Fruit fly (Drosophila melanogaster) whole organism, embryonic: ENCODE measurements around the gene glob1.

Experiments used
- Atf-2 ChIP-seq: fragments of 200-800 bp; sonication (Bioruptor generic); optimal IDR thresholded peaks from 2 replicates; lab custom pipeline; 2016; ENCODE audit warnings: missing biosample characterization, missing genetic modification characterization
- B-H1 ChIP-seq: fragments of 200-800 bp; sonication (Bioruptor generic); IDR thresholded peaks from 3 replicates; pipeline ENCODE4 v1.3.6; 2022; ENCODE audit warnings: missing biosample characterization, missing genetic modification characterization
- Bgb ChIP-seq: fragments of 200-800 bp; sonication (Bioruptor generic); IDR thresholded peaks from 2 replicates; pipeline ENCODE4 v1.3.6; 2022; ENCODE audit warnings: missing biosample characterization, missing genetic modification characterization; ENCODE audit not compliant: partially characterized antibody
- CG11695 ChIP-seq: fragments of 200-800 bp; sonication (Bioruptor generic); IDR thresholded peaks from 3 replicates; pipeline ENCODE4 v1.3.6; 2022; ENCODE audit warnings: missing biosample characterization, missing genetic modification characterization
- CG11723 ChIP-seq: fragments of 200-800 bp; sonication (Bioruptor generic); optimal IDR thresholded peaks from 2 replicates; lab custom pipeline; 2017; ENCODE audit warnings: missing biosample characterization, mild to moderate bottlenecking, missing genetic modification characterization
- CG15601 ChIP-seq: fragments of 200-800 bp; sonication (Bioruptor generic); optimal IDR thresholded peaks from 3 replicates; lab custom pipeline; 2019; ENCODE audit warnings: missing biosample characterization, mild to moderate bottlenecking, missing genetic modification characterization, moderate library complexity
- CG18599 ChIP-seq: fragments of 200-800 bp; sonication (Bioruptor generic); optimal IDR thresholded peaks from 3 replicates; lab custom pipeline; 2017; ENCODE audit warnings: missing biosample characterization, missing genetic modification characterization, mild to moderate bottlenecking, moderate library complexity, missing genetic modification reagents
- CG2199 ChIP-seq: fragments of 200-800 bp; sonication (Bioruptor generic); IDR thresholded peaks from 3 replicates; pipeline ENCODE4 v1.3.6; 2022; ENCODE audit warnings: missing biosample characterization, missing genetic modification characterization
- CG3407 ChIP-seq: fragments of 200-800 bp; sonication (Bioruptor generic); optimal IDR thresholded peaks from 2 replicates; lab custom pipeline; 2018; ENCODE audit warnings: missing biosample characterization, mild to moderate bottlenecking, missing genetic modification characterization
- CG4854 ChIP-seq: fragments of 200-800 bp; sonication (Bioruptor generic); optimal IDR thresholded peaks from 2 replicates; lab custom pipeline; 2016; ENCODE audit warnings: missing biosample characterization, missing genetic modification characterization, inconsistent platforms
- CG7963 ChIP-seq: fragments of 200-800 bp; sonication (Bioruptor generic); IDR thresholded peaks from 3 replicates; pipeline ENCODE4 v1.3.6; 2022; ENCODE audit warnings: missing biosample characterization, missing genetic modification characterization; ENCODE audit not compliant: partially characterized antibody
- CG8944 ChIP-seq: fragments of 200-800 bp; sonication (Bioruptor generic); optimal IDR thresholded peaks from 3 replicates; lab custom pipeline; 2016; ENCODE audit warnings: missing biosample characterization, missing genetic modification characterization
- CG9609 ChIP-seq: fragments of 200-800 bp; sonication (Bioruptor generic); optimal IDR thresholded peaks from 3 replicates; lab custom pipeline; 2016; ENCODE audit warnings: missing biosample characterization, missing genetic modification characterization
- CG9797 ChIP-seq: fragments of 200-800 bp; sonication (Bioruptor generic); optimal IDR thresholded peaks from 3 replicates; lab custom pipeline; 2018; ENCODE audit warnings: missing biosample characterization, mild to moderate bottlenecking, missing genetic modification characterization
- Dip2 ChIP-seq: fragments of 200-800 bp; sonication (Bioruptor generic); IDR thresholded peaks from 2 replicates; pipeline ENCODE4 v1.3.6; 2022; ENCODE audit warnings: missing biosample characterization, missing genetic modification characterization
- Eip74EF ChIP-seq, 2 experiments: fragments of 200-800 bp in 1 of 2; fragments of >200 bp in 1 of 2; sonication (Bioruptor generic) in 1 of 2; optimal IDR thresholded peaks; 2 replicates each; lab custom pipeline; 2017 to 2019; ENCODE audit warnings: missing biosample characterization in 2 of 2, missing genetic modification characterization in 2 of 2, mild to moderate bottlenecking in 1 of 2, moderate library complexity in 1 of 2
- Elba2 ChIP-seq: fragments of 200-800 bp; sonication (Bioruptor generic); optimal IDR thresholded peaks from 3 replicates; lab custom pipeline; 2016; ENCODE audit warnings: missing biosample characterization, missing genetic modification characterization
- Gug ChIP-seq: fragments of 200-800 bp; sonication (Bioruptor generic); IDR thresholded peaks from 4 replicates; pipeline ENCODE4 v1.3.6; 2022; ENCODE audit warnings: missing biosample characterization, missing genetic modification characterization
- HLHmδ ChIP-seq: fragments of 200-800 bp; sonication (Bioruptor generic); optimal IDR thresholded peaks from 2 replicates; lab custom pipeline; 2018; ENCODE audit warnings: missing biosample characterization, mild to moderate bottlenecking, missing genetic modification characterization, moderate library complexity
- HmgD ChIP-seq: fragments of 200-800 bp; sonication (Bioruptor generic); optimal IDR thresholded peaks from 3 replicates; lab custom pipeline; 2016; ENCODE audit warnings: missing biosample characterization, missing genetic modification characterization
- Hmr ChIP-seq: fragments of 200-800 bp; sonication (Bioruptor generic); optimal IDR thresholded peaks from 3 replicates; lab custom pipeline; 2017; ENCODE audit warnings: mild to moderate bottlenecking, missing biosample characterization, missing genetic modification reagents, missing genetic modification characterization
- Jarid2 ChIP-seq: fragments of 200-800 bp; sonication (Bioruptor generic); optimal IDR thresholded peaks from 3 replicates; lab custom pipeline; 2017; ENCODE audit warnings: mild to moderate bottlenecking, missing biosample characterization, missing genetic modification reagents, missing genetic modification characterization
- Opbp ChIP-seq: fragments of 200-800 bp; sonication (Bioruptor generic); IDR thresholded peaks from 3 replicates; pipeline ENCODE4 v1.3.6; 2022; ENCODE audit warnings: missing biosample characterization, missing genetic modification characterization; ENCODE audit not compliant: partially characterized antibody
- Rx ChIP-seq: fragments of 200-800 bp; sonication (Bioruptor generic); IDR thresholded peaks from 2 replicates; pipeline ENCODE4 v1.3.6; 2022; ENCODE audit warnings: missing biosample characterization, missing genetic modification characterization
- Side ChIP-seq: fragments of 200-800 bp; sonication (Bioruptor generic); optimal IDR thresholded peaks from 2 replicates; lab custom pipeline; 2016; ENCODE audit warnings: missing biosample characterization, missing genetic modification characterization
- Spps ChIP-seq: fragments of 200-800 bp; sonication (Bioruptor generic); optimal IDR thresholded peaks from 2 replicates; lab custom pipeline; 2018; ENCODE audit warnings: missing biosample characterization, mild to moderate bottlenecking, missing genetic modification characterization
- Sry-β ChIP-seq: fragments of 200-800 bp; sonication (Bioruptor generic); optimal IDR thresholded peaks from 2 replicates; lab custom pipeline; 2018; ENCODE audit warnings: missing biosample characterization, mild to moderate bottlenecking, missing genetic modification characterization, moderate library complexity
- Stat92E ChIP-seq, 3 experiments: fragments of >200 bp in 2 of 3; fragments of 200-800 bp in 1 of 3; sonication (Bioruptor generic) in 1 of 3; optimal IDR thresholded peaks; 2 replicates each; lab custom pipeline; 2017 to 2019; ENCODE audit warnings: missing biosample characterization in 3 of 3, missing genetic modification characterization in 3 of 3, mild to moderate bottlenecking in 1 of 3, moderate library complexity in 1 of 3
- Trl ChIP-seq, 3 experiments: fragments of >200 bp in 2 of 3; fragments of 200-800 bp in 1 of 3; sonication (Bioruptor generic) in 1 of 3; optimal IDR thresholded peaks; 2 replicates in 1 of 3; 3 replicates in 2 of 3; lab custom pipeline; 2016 to 2017; ENCODE audit warnings: missing biosample characterization in 1 of 3, missing genetic modification characterization in 1 of 3
- ash1 ChIP-seq: fragments of 200-800 bp; sonication (Bioruptor generic); optimal IDR thresholded peaks from 2 replicates; lab custom pipeline; 2018; ENCODE audit warnings: missing biosample characterization, mild to moderate bottlenecking, missing genetic modification characterization
- az2 ChIP-seq: fragments of 200-800 bp; sonication (Bioruptor generic); optimal IDR thresholded peaks from 3 replicates; lab custom pipeline; 2016; ENCODE audit warnings: missing biosample characterization, missing genetic modification characterization
- cas ChIP-seq: fragments of 200-800 bp; sonication (Bioruptor generic); IDR thresholded peaks from 2 replicates; pipeline ENCODE4 v1.3.6; 2022; ENCODE audit warnings: missing biosample characterization, missing genetic modification characterization
- chinmo ChIP-seq: fragments of 200-800 bp; sonication (Bioruptor generic); IDR thresholded peaks from 4 replicates; pipeline ENCODE4 v1.3.6; 2022; ENCODE audit warnings: missing biosample characterization, missing genetic modification characterization; ENCODE audit not compliant: partially characterized antibody
- chm ChIP-seq: fragments of 200-800 bp; sonication (Bioruptor generic); IDR thresholded peaks from 2 replicates; pipeline ENCODE4 v1.3.6; 2022; ENCODE audit warnings: missing biosample characterization, missing genetic modification characterization
- ci ChIP-seq: fragments of 200-800 bp; sonication (Bioruptor generic); IDR thresholded peaks from 3 replicates; pipeline ENCODE4 v1.3.6; 2022; ENCODE audit warnings: missing biosample characterization, missing genetic modification characterization
- dpn ChIP-seq, 2 experiments: fragments of 200-800 bp; sonication (Bioruptor generic); optimal IDR thresholded peaks; 3 replicates each; lab custom pipeline; 2016; ENCODE audit warnings: missing biosample characterization in 2 of 2, missing genetic modification characterization in 2 of 2
- eyg ChIP-seq: fragments of 200-800 bp; sonication (Bioruptor generic); optimal IDR thresholded peaks from 3 replicates; lab custom pipeline; 2016; ENCODE audit warnings: missing biosample characterization, missing genetic modification characterization
- kni ChIP-seq: fragments of 200-800 bp; sonication (Bioruptor generic); optimal IDR thresholded peaks from 3 replicates; lab custom pipeline; 2017; ENCODE audit warnings: mild to moderate bottlenecking, missing biosample characterization, missing genetic modification reagents, missing genetic modification characterization
- p53 ChIP-seq: fragments of 200-800 bp; sonication (Bioruptor generic); optimal IDR thresholded peaks from 2 replicates; lab custom pipeline; 2016; ENCODE audit warnings: missing biosample characterization, missing genetic modification characterization
- rib ChIP-seq: fragments of 200-800 bp; sonication (Bioruptor generic); IDR thresholded peaks from 2 replicates; pipeline ENCODE4 v1.3.6; 2022; ENCODE audit warnings: missing biosample characterization, missing genetic modification characterization
- slbo ChIP-seq: fragments of 200-800 bp; sonication (Bioruptor generic); IDR thresholded peaks from 2 replicates; pipeline ENCODE4 v1.3.6; 2022; ENCODE audit warnings: missing biosample characterization, missing genetic modification characterization
- sob ChIP-seq: fragments of 200-800 bp; sonication (Bioruptor generic); IDR thresholded peaks from 2 replicates; pipeline ENCODE4 v1.3.6; 2022; ENCODE audit warnings: missing biosample characterization, missing genetic modification characterization
- tna ChIP-seq: fragments of 200-800 bp; sonication (Bioruptor generic); IDR thresholded peaks from 2 replicates; pipeline ENCODE4 v1.3.6; 2022; ENCODE audit warnings: missing biosample characterization, missing genetic modification characterization; ENCODE audit not compliant: partially characterized antibody
- yki ChIP-seq: fragments of >200 bp; optimal IDR thresholded peaks from 3 replicates; lab custom pipeline; 2018
- z ChIP-seq: fragments of 200-800 bp; sonication (Bioruptor generic); IDR thresholded peaks from 3 replicates; pipeline ENCODE4 v1.3.6; 2022; ENCODE audit warnings: missing biosample characterization, missing genetic modification characterization
- zen ChIP-seq: fragments of 200-800 bp; sonication (Bioruptor generic); optimal IDR thresholded peaks from 3 replicates; lab custom pipeline; 2018; ENCODE audit warnings: missing biosample characterization, mild to moderate bottlenecking, missing genetic modification characterization, moderate library complexity

glob1 gene

DNA sequence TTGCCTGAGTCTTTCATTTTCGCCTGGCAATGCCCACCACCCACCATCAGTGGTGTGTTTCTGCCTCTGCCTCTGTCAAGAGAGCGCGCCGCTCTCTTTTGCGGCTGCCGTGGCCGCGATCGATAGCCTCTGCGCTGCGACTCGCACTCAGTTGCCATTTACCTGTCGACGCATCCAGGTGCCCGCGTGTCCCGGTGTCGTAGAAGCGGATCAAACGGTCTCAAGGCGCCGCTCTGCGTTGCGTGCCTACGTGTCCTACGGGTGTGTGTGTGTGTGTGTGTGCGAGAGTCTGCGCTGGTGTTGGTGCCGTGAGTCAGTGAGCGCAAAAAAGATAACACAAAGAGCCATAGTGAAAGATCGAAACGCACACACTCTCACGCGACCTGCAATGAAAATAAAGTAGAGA lies 16.3 kb upstream of the glob1 start, which contains the start of gene Fbxl7 (continued):
- TF ChIP-seq chinmo (GFP tag; lab: Robert Waterston, UW) (0 out of 4 replicates have a peak, but pooled peaks have one; percentile 56), Dip2 (GFP tag; lab: Robert Waterston, UW) (no peak), Trl (optimal IDR thresholded peaks at IDR 0.05; lab: Kevin White, UChicago) (peak; percentile 43 to 78), Trl (GFP tag; optimal IDR thresholded peaks at IDR 0.05; lab: Kevin White, UChicago) (peak; percentile 26), HLHmδ (GFP tag; lab: Kevin White, UChicago) (peak; percentile 84), Stat92E (GFP tag; optimal IDR thresholded peaks at IDR 0.05; lab: Kevin White, UChicago) (peak in 1 of 3 experiments; percentile 48), Elba2 (GFP tag; lab: Kevin White, UChicago) (no peak), Sry-β (GFP tag; lab: Kevin White, UChicago) (no peak), CG11723 (GFP tag; lab: Kevin White, UChicago) (no peak), sob (GFP tag; lab: Robert Waterston, UW) (0 out of 2 replicates have a peak, but pooled peaks have one; percentile 6), Bgb (GFP tag; lab: Robert Waterston, UW) (peak; percentile 46; the same call in 1 of the 2 replicates), chm (GFP tag; lab: Robert Waterston, UW) (peak; percentile 75), zen (tag; lab: Kevin White, UChicago) (peak; percentile 66), CG4854 (GFP tag; lab: Kevin White, UChicago) (no peak), HmgD (GFP tag; lab: Kevin White, UChicago) (peak; percentile 45), CG8944 (GFP tag; lab: Kevin White, UChicago) (peak; percentile 7), yki (lab: Kevin White, UChicago) (peak; percentile 37), slbo (peak; percentile 22; the same call in 1 of the 2 replicates), Opbp (0 out of 3 replicates have a peak, but pooled peaks have one; percentile 33), az2 (GFP tag; lab: Kevin White, UChicago) (no peak), Jarid2 (peak; percentile 93), Gug (0 out of 4 replicates have a peak, but pooled peaks have one; percentile 10), dpn (GFP tag; optimal IDR thresholded peaks at IDR 0.05; lab: Kevin White, UChicago) (peak in 1 of 2 experiments; percentile 3), Side (GFP tag; lab: Kevin White, UChicago) (peak; percentile 60), ci (GFP tag; lab: Robert Waterston, UW) (peak; percentile 69; the same call in 2 of the 3 replicates), Spps (tag; lab: Kevin White, UChicago) (no peak), z (GFP tag; lab: Robert Waterston, UW) (peak; percentile 93)

- no peak for TF ChIP-seq Hmr (GFP tag; lab: Kevin White, UChicago)
- no peak for TF ChIP-seq rib (GFP tag; lab: Robert Waterston, UW)
- no peak for TF ChIP-seq CG7963 (GFP tag; lab: Robert Waterston, UW)
- TF ChIP-seq Trl (optimal IDR thresholded peaks at IDR 0.05; lab: Kevin White, UChicago), result peak in 1 of 2 experiments; percentile 13
- no peak for TF ChIP-seq Trl (GFP tag; optimal IDR thresholded peaks at IDR 0.05; lab: Kevin White, UChicago)
- no peak for TF ChIP-seq B-H1
- TF ChIP-seq kni (GFP tag; lab: Kevin White, UChicago), result peak; percentile 54
- peak; percentile 98 for TF ChIP-seq CG2199 (GFP tag; lab: Robert Waterston, UW)
Observed at dm6 chr3R:15920229-15920533, 15.7 kb upstream of the glob1 start.

DNA sequence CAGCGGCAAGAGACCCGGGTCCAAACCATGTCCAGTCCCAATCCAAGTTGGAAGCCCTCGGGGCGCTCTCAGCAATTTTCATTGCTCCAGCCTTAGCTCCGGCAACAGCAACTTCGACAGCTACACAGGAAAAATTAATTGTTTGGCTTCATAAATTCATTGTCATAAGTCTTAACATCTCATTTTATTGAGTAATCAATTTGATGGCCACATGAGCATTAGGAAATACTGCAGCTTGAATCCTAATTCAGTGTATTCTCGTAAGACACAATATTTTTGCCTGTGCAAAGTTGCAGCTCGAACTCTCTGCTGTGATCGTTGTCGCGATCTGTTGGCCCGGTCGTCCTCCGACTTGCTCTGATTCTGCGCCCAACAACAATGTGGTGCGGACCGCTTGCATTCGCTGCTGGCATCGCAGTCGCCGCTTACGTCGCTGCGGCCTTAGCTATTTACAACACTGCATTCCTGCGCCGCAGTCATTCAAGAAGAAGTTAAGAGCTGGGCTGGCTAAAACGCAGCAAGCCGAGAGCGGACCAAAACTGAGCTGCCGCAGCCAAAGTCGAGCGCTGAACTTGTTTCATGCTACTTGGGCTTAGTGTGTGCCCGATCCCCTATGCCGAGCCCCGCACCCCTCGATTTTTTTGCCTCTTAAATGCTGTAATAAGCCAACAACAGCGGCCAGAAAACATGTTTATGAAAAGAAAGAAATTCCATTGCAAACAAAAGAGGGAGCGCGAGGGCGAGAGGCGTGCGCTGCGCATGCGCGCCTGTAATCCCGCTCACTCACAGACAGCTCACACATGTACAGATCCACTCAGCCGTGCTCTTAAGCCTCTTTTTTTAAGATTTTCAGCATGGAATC lies 15.2 kb upstream of the glob1 start:
- TF ChIP-seq cas (GFP tag; lab: Robert Waterston, UW) (no peak), CG18599 (GFP tag; lab: Kevin White, UChicago) (no peak), p53 (GFP tag; lab: Kevin White, UChicago) (no peak), tna (GFP tag; lab: Robert Waterston, UW) (no peak), CG3407 (GFP tag; lab: Kevin White, UChicago) (no peak), Atf-2 (GFP tag; lab: Kevin White, UChicago) (no peak), CG11695 (no peak), CG9609 (GFP tag; lab: Kevin White, UChicago) (no peak), CG15601 (tag; lab: Kevin White, UChicago) (no peak), CG9797 (no peak), eyg (GFP tag; lab: Kevin White, UChicago) (no peak), CG4854 (GFP tag; lab: Kevin White, UChicago) (no peak), Rx (GFP tag; lab: Robert Waterston, UW) (0 out of 2 replicates have a peak, but pooled peaks have one; percentile 11), Eip74EF (GFP tag; optimal IDR thresholded peaks at IDR 0.05; lab: Kevin White, UChicago) (no peak), ash1 (GFP tag; lab: Kevin White, UChicago) (no peak)
